Worm (Caenorhabditis elegans) whole organism, L4 larva: ENCODE measurements around the gene srg-65.

Source experiments
- F49E8.2 ChIP-seq: sonication (generic microtip); optimal IDR thresholded peaks from 2 replicates; lab custom pipeline; 2016; ENCODE audit warnings: missing compliant biosample characterization, mild to moderate bottlenecking, missing genetic modification characterization, borderline replicate concordance
- ama-1 ChIP-seq: fragments of 150-350 bp; optimal IDR thresholded peaks from 2 replicates; lab custom pipeline; 2014; ENCODE audit warnings: inconsistent platforms, mixed read lengths
- ceh-28 ChIP-seq: fragments of 150-350 bp; optimal IDR thresholded peaks from 2 replicates; lab custom pipeline; 2014; ENCODE audit warnings: missing biosample characterization, missing genetic modification reagents, missing genetic modification characterization
- daf-16 ChIP-seq, 3 experiments: sonication (generic microtip); optimal IDR thresholded peaks; 2 replicates each; lab custom pipeline; 2016 to 2017; ENCODE audit warnings: missing genetic modification characterization in 3 of 3, missing genetic modification reagents in 3 of 3, mild to moderate bottlenecking in 2 of 3, missing compliant biosample characterization in 2 of 3, missing biosample characterization in 1 of 3, moderate library complexity in 1 of 3
- egl-27 ChIP-seq: sonication (generic microtip); optimal IDR thresholded peaks from 3 replicates; lab custom pipeline; 2017; ENCODE audit warnings: missing biosample characterization, missing genetic modification reagents, missing genetic modification characterization
- jun-1 ChIP-seq: fragments of 150-350 bp; optimal IDR thresholded peaks from 2 replicates; lab custom pipeline; 2014; ENCODE audit warnings: missing biosample characterization, missing genetic modification reagents, missing genetic modification characterization
- lsy-2 ChIP-seq, 2 experiments: fragments of 150-350 bp in 1 of 2; sonication (generic microtip) in 1 of 2; optimal IDR thresholded peaks; 2 replicates each; lab custom pipeline; 2014 to 2017; ENCODE audit warnings: missing biosample characterization in 2 of 2, missing genetic modification characterization in 2 of 2
- mdl-1 ChIP-seq, 2 experiments: fragments of 150-350 bp in 1 of 2; sonication (generic microtip) in 1 of 2; optimal IDR thresholded peaks; 2 replicates each; lab custom pipeline; 2014 to 2017; ENCODE audit warnings: missing biosample characterization in 2 of 2, missing genetic modification characterization in 2 of 2
- pha-4 ChIP-seq, 2 experiments: fragments of 150-350 bp in 1 of 2; fragments of 200-800 bp in 1 of 2; sonication (Bioruptor generic) in 1 of 2; IDR thresholded peaks in 1 of 2; optimal IDR thresholded peaks in 1 of 2; 2 replicates each; pipeline versions ENCODE4 v1.3.6 to Lab custom; 2014 to 2022; ENCODE audit warnings: missing genetic modification characterization in 2 of 2, missing genetic modification reagents in 2 of 2, missing biosample characterization in 1 of 2, missing compliant biosample characterization in 1 of 2
- unc-62 ChIP-seq, 3 experiments: fragments of 150-350 bp in 1 of 3; sonication (generic microtip); optimal IDR thresholded peaks in 2 of 3; peaks in 1 of 3; 1 replicate in 1 of 3; 2 replicates in 2 of 3; lab custom pipeline; 2014 to 2017; ENCODE audit warnings: missing biosample characterization in 3 of 3, missing genetic modification characterization in 3 of 3, missing genetic modification reagents in 3 of 3, missing genotype in 1 of 3

DNA sequence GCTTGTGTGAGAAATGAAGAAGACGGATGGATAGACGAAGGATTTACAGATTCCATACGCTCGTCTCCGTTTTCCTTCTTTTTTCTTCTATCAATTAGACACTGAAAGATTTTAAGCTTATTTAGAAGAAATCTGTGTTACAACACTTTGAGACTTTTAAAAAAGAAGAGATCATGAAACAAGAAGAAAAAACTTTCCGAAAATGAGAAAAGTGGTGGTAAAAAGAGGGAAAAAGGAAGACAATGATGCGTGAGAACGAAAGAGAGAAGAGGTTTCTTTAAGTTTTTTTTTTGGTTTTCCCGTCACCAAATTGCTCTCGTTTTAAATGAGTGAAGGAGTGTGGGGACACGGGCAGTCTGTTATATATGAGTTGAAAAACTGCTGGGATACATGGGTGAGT, 31.2 kb downstream of the srg-65 start, which contains the start of gene glc-3:
- TF ChIP-seq jun-1 (tag; lab: Kevin White, UChicago), result no peak
- no peak for TF ChIP-seq unc-62 (GFP tag; optimal IDR thresholded peaks at IDR 0.05 in 1 of 2; lab: Kevin White, UChicago)
- TF ChIP-seq unc-62 (tag; optimal IDR thresholded peaks at IDR 0.05; lab: Kevin White, UChicago), result no peak
- TF ChIP-seq ama-1, result no peak
- no peak for TF ChIP-seq lsy-2 (tag; optimal IDR thresholded peaks at IDR 0.05; lab: Kevin White, UChicago)
- TF ChIP-seq egl-27 (tag; lab: Kevin White, UChicago), result no peak
- TF ChIP-seq F49E8.2 (tag; lab: Kevin White, UChicago), result no peak
- no peak for TF ChIP-seq ceh-28 (tag; lab: Kevin White, UChicago)
- TF ChIP-seq daf-16 (GFP tag; optimal IDR thresholded peaks at IDR 0.05; lab: Kevin White, UChicago), result no peak
- TF ChIP-seq daf-16 (tag; optimal IDR thresholded peaks at IDR 0.05; lab: Kevin White, UChicago), result no peak
- no peak for TF ChIP-seq mdl-1 (tag; optimal IDR thresholded peaks at IDR 0.05; lab: Kevin White, UChicago)
- no peak for TF ChIP-seq pha-4 (GFP tag; IDR thresholded peaks at IDR 0.05; lab: Robert Waterston, UW)
- no peak for TF ChIP-seq pha-4 (tag; optimal IDR thresholded peaks at IDR 0.05; lab: Kevin White, UChicago)
